Fruit fly (Drosophila melanogaster): ENCODE results near the gene cas.

Gene cas

dm6 chr3R:5694461-5694860 lies 22.1 kb downstream of the cas start:
- no peak for TF ChIP-seq noc (tag; optimal IDR thresholded peaks at IDR 0.05)

- no peak for TF ChIP-seq noc (tag; optimal IDR thresholded peaks at IDR 0.05)
Measured at dm6 chr3R:5693186-5693585, 23.4 kb downstream of the cas start, which contains the start of gene CG2104. TSS of gene CG2104 (minus strand) at chr3R:5693286.

- no peak for TF ChIP-seq noc (tag; optimal IDR thresholded peaks at IDR 0.05)
Measured at dm6 chr3R:5691042-5691441, 25.6 kb downstream of the cas start.

- no peak for TF ChIP-seq noc (tag; optimal IDR thresholded peaks at IDR 0.05)
Measured at dm6 chr3R:5689626-5690025, 27.0 kb downstream of the cas start.

dm6 chr3R:5686049-5686757 lies 30.4 kb downstream of the cas start:
- TF ChIP-seq noc (tag; optimal IDR thresholded peaks at IDR 0.05): no peak

dm6 chr3R:5685269-5686048 lies 31.1 kb downstream of the cas start, which contains the start of the genes Rab23 and plx:
TSS of gene Rab23 (minus strand) at chr3R:5685434.
TSS of gene plx (plus strand) at chr3R:5685855.
- no peak for TF ChIP-seq noc (tag; optimal IDR thresholded peaks at IDR 0.05)

- TF ChIP-seq noc (tag; optimal IDR thresholded peaks at IDR 0.05): no peak
Measured at dm6 chr3R:5684550-5685118, 32.0 kb downstream of the cas start.

- TF ChIP-seq noc (tag; optimal IDR thresholded peaks at IDR 0.05): no peak
Measured at dm6 chr3R:5682921-5683748, 33.5 kb downstream of the cas start.

- TF ChIP-seq noc (tag; optimal IDR thresholded peaks at IDR 0.05): no peak
Measured at dm6 chr3R:5682238-5682637, 34.4 kb downstream of the cas start.

- TF ChIP-seq noc (tag; optimal IDR thresholded peaks at IDR 0.05): peak; percentile 84
Measured at dm6 chr3R:5672658-5673217, 43.9 kb downstream of the cas start.

- TF ChIP-seq noc (tag; optimal IDR thresholded peaks at IDR 0.05): no peak
Measured at dm6 chr3R:5671795-5672657, 44.6 kb downstream of the cas start.

- TF ChIP-seq noc (tag; optimal IDR thresholded peaks at IDR 0.05): no peak
Measured at dm6 chr3R:5671265-5671663, 45.3 kb downstream of the cas start.

dm6 chr3R:5670660-5671264 lies 45.8 kb downstream of the cas start:
- no peak for TF ChIP-seq noc (tag; optimal IDR thresholded peaks at IDR 0.05)
